Worm (Caenorhabditis elegans) whole organism, early embryonic: ENCODE measurements around the gene ZC196.5.
"Not testable (repeated sequence)": the region's sequence is repeated elsewhere in the genome, so short reads cannot be mapped to it uniquely, and the experiment has no call there.

Source experiments
- ama-1 ChIP-seq: fragments of 150-350 bp; optimal IDR thresholded peaks from 2 replicates; lab custom pipeline; 2014
- pes-1 ChIP-seq: fragments of 200-800 bp; sonication (Bioruptor generic); IDR thresholded peaks from 2 replicates; pipeline ENCODE4 v1.3.6; 2022; ENCODE audit warnings: missing genetic modification reagents, missing genetic modification characterization, missing compliant biosample characterization
- tbx-11 ChIP-seq: fragments of 200-800 bp; sonication (Bioruptor generic); IDR thresholded peaks from 2 replicates; pipeline ENCODE4 v1.3.6; 2022; ENCODE audit warnings: missing genetic modification characterization, missing compliant biosample characterization

DNA sequence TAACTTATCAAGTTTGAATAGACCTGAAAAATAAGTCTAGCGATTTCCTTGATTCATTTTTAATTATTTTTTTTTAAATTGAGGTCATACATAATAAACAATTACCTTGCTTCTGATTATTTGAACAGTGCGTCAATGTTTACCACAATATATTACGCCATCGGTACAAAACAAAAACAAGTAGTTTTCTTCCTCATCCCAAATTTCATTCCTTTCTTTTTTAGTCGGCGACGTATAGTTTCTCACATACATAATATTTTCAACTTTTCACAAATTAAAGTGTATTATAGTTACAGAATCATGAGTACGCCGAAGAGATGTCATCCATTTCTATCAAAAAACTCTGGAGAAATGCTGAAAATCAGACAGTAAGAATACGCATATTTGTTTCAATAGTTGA is 3.0 kb upstream of the ZC196.5 start, which contains the start of gene droe-8:
- TF ChIP-seq pes-1 (GFP tag; lab: Robert Waterston, UW); ama-1 (lab: Kevin White, UChicago); tbx-11 (GFP tag; lab: Robert Waterston, UW): not testable (repeated sequence)
